Fruit fly (Drosophila melanogaster) whole organism, embryonic: ENCODE measurements around the gene Srg3.

Experiments used
- BEAF-32 ChIP-seq: fragments of 200-800 bp; sonication (Bioruptor generic); optimal IDR thresholded peaks from 3 replicates; lab custom pipeline; 2017; ENCODE audit warnings: missing biosample characterization, missing genetic modification characterization, mild to moderate bottlenecking, moderate library complexity, missing genetic modification reagents
- C15 ChIP-seq: fragments of 200-800 bp; sonication (Bioruptor generic); IDR thresholded peaks from 3 replicates; pipeline ENCODE4 v1.3.6; 2022; ENCODE audit warnings: missing biosample characterization, missing genetic modification characterization
- CG12391 ChIP-seq: fragments of 200-800 bp; sonication (Bioruptor generic); optimal IDR thresholded peaks from 3 replicates; lab custom pipeline; 2018; ENCODE audit warnings: missing biosample characterization, mild to moderate bottlenecking, missing genetic modification characterization, moderate library complexity
- CG12769 ChIP-seq: fragments of 200-800 bp; sonication (Bioruptor generic); optimal IDR thresholded peaks from 2 replicates; lab custom pipeline; 2019; ENCODE audit warnings: missing biosample characterization, mild to moderate bottlenecking, missing genetic modification characterization, moderate library complexity
- CG13287 ChIP-seq: fragments of 200-800 bp; sonication (Bioruptor generic); IDR thresholded peaks from 2 replicates; pipeline ENCODE4 v1.3.6; 2022; ENCODE audit warnings: missing biosample characterization, missing genetic modification characterization; ENCODE audit not compliant: partially characterized antibody
- CG14860 ChIP-seq: fragments of 200-800 bp; sonication (Bioruptor generic); IDR thresholded peaks from 3 replicates; pipeline ENCODE4 v1.3.6; 2022; ENCODE audit warnings: missing biosample characterization, missing genetic modification characterization; ENCODE audit not compliant: partially characterized antibody
- CG1603 ChIP-seq: fragments of 200-800 bp; sonication (Bioruptor generic); optimal IDR thresholded peaks from 2 replicates; lab custom pipeline; 2019; ENCODE audit warnings: missing biosample characterization, mild to moderate bottlenecking, missing genetic modification characterization, moderate library complexity
- CG17385 ChIP-seq: fragments of 200-800 bp; sonication (Bioruptor generic); optimal IDR thresholded peaks from 3 replicates; lab custom pipeline; 2018; ENCODE audit warnings: missing biosample characterization, mild to moderate bottlenecking, missing genetic modification characterization
- CG18262 ChIP-seq: fragments of 200-800 bp; optimal IDR thresholded peaks from 3 replicates; lab custom pipeline; 2019; ENCODE audit warnings: missing biosample characterization, mild to moderate bottlenecking, missing genetic modification characterization, moderate library complexity
- CG18599 ChIP-seq: fragments of 200-800 bp; sonication (Bioruptor generic); optimal IDR thresholded peaks from 3 replicates; lab custom pipeline; 2017; ENCODE audit warnings: missing biosample characterization, missing genetic modification characterization, mild to moderate bottlenecking, moderate library complexity, missing genetic modification reagents
- CG2116 ChIP-seq: fragments of 200-800 bp; sonication (Bioruptor generic); optimal IDR thresholded peaks from 3 replicates; lab custom pipeline; 2018; ENCODE audit warnings: missing biosample characterization, mild to moderate bottlenecking, missing genetic modification characterization
- CG30020 ChIP-seq: fragments of 200-800 bp; optimal IDR thresholded peaks from 2 replicates; lab custom pipeline; 2019; ENCODE audit warnings: missing biosample characterization, mild to moderate bottlenecking, missing genetic modification characterization, moderate library complexity
- CG34376 ChIP-seq: fragments of 200-800 bp; sonication (Bioruptor generic); optimal IDR thresholded peaks from 2 replicates; lab custom pipeline; 2018; ENCODE audit warnings: missing biosample characterization, mild to moderate bottlenecking, missing genetic modification characterization
- CG7928 ChIP-seq: fragments of 200-800 bp; sonication (Bioruptor generic); optimal IDR thresholded peaks from 2 replicates; lab custom pipeline; 2017; ENCODE audit warnings: missing biosample characterization, mild to moderate bottlenecking, missing genetic modification characterization
- CG8924 ChIP-seq: fragments of 200-800 bp; optimal IDR thresholded peaks from 3 replicates; lab custom pipeline; 2019; ENCODE audit warnings: missing biosample characterization, mild to moderate bottlenecking, missing genetic modification characterization, moderate library complexity
- CG9727 ChIP-seq: fragments of 200-800 bp; sonication (Bioruptor generic); optimal IDR thresholded peaks from 3 replicates; lab custom pipeline; 2017; ENCODE audit warnings: missing biosample characterization, mild to moderate bottlenecking, missing genetic modification characterization
- CoRest ChIP-seq: fragments of 200-800 bp; sonication (Bioruptor generic); optimal IDR thresholded peaks from 3 replicates; lab custom pipeline; 2018; ENCODE audit warnings: missing biosample characterization, mild to moderate bottlenecking, missing genetic modification characterization, moderate library complexity
- E2f2 ChIP-seq: fragments of 200-800 bp; sonication (Bioruptor generic); IDR thresholded peaks from 2 replicates; pipeline ENCODE4 v1.3.6; 2022; ENCODE audit warnings: missing biosample characterization, missing genetic modification characterization
- Ets97D ChIP-seq: fragments of 200-800 bp; sonication (Bioruptor generic); optimal IDR thresholded peaks from 3 replicates; lab custom pipeline; 2016; ENCODE audit warnings: missing biosample characterization, missing genetic modification characterization
- Hand ChIP-seq: fragments of 200-800 bp; sonication (Bioruptor generic); optimal IDR thresholded peaks from 2 replicates; lab custom pipeline; 2017; ENCODE audit warnings: mild to moderate bottlenecking, missing biosample characterization, missing genetic modification reagents, missing genetic modification characterization
- MBD-R2 ChIP-seq: fragments of 200-800 bp; sonication (Bioruptor generic); IDR thresholded peaks from 2 replicates; pipeline ENCODE4 v1.3.6; 2022; ENCODE audit warnings: missing biosample characterization, missing genetic modification characterization
- MESR4 ChIP-seq: fragments of 200-800 bp; sonication (Bioruptor generic); optimal IDR thresholded peaks from 2 replicates; lab custom pipeline; 2018; ENCODE audit warnings: missing biosample characterization, mild to moderate bottlenecking, missing genetic modification characterization, moderate library complexity
- Mad ChIP-seq: fragments of 200-800 bp; sonication (Bioruptor generic); optimal IDR thresholded peaks from 2 replicates; lab custom pipeline; 2016; ENCODE audit warnings: missing biosample characterization, missing genetic modification characterization
- Med ChIP-seq: fragments of 200-800 bp; sonication (Bioruptor generic); peaks from one replicate; lab custom pipeline; 2016; ENCODE audit warnings: missing biosample characterization, missing genetic modification characterization, mild to moderate bottlenecking, inconsistent platforms, moderate library complexity
- NC2β ChIP-seq: fragments of 200-800 bp; sonication (Bioruptor generic); optimal IDR thresholded peaks from 2 replicates; lab custom pipeline; 2016; ENCODE audit warnings: missing biosample characterization, missing genetic modification characterization
- Pdp1 ChIP-seq, 2 experiments: fragments of 200-800 bp; sonication (Bioruptor generic); optimal IDR thresholded peaks; 3 replicates each; lab custom pipeline; 2016; ENCODE audit warnings: missing biosample characterization in 2 of 2, missing genetic modification characterization in 2 of 2, mild to moderate bottlenecking in 1 of 2, moderate library complexity in 1 of 2
- Sin3A ChIP-seq: fragments of >200 bp; optimal IDR thresholded peaks from 2 replicates; lab custom pipeline; 2018
- Xrp1 ChIP-seq: fragments of 200-800 bp; sonication (Bioruptor generic); IDR thresholded peaks from 2 replicates; pipeline ENCODE4 v1.3.6; 2022; ENCODE audit warnings: missing biosample characterization, missing genetic modification characterization
- ato ChIP-seq: fragments of 200-800 bp; sonication (Bioruptor generic); IDR thresholded peaks from 2 replicates; pipeline ENCODE4 v1.3.6; 2022; ENCODE audit warnings: missing biosample characterization, missing genetic modification characterization; ENCODE audit not compliant: partially characterized antibody
- bab2 ChIP-seq: fragments of 200-800 bp; sonication (Bioruptor generic); optimal IDR thresholded peaks from 2 replicates; lab custom pipeline; 2016; ENCODE audit warnings: missing biosample characterization, missing genetic modification characterization
- bcd ChIP-seq: fragments of 200-800 bp; sonication (Bioruptor generic); optimal IDR thresholded peaks from 2 replicates; lab custom pipeline; 2017; ENCODE audit warnings: missing biosample characterization, mild to moderate bottlenecking, missing genetic modification characterization
- ci ChIP-seq: fragments of 200-800 bp; sonication (Bioruptor generic); IDR thresholded peaks from 3 replicates; pipeline ENCODE4 v1.3.6; 2022; ENCODE audit warnings: missing biosample characterization, missing genetic modification characterization
- crol ChIP-seq: fragments of 200-800 bp; sonication (Bioruptor generic); IDR thresholded peaks from 2 replicates; pipeline ENCODE4 v1.3.6; 2022; ENCODE audit warnings: missing biosample characterization, missing genetic modification characterization
- cwo ChIP-seq: fragments of 200-800 bp; sonication (Bioruptor generic); optimal IDR thresholded peaks from 3 replicates; lab custom pipeline; 2017; ENCODE audit warnings: missing biosample characterization, missing genetic modification characterization, mild to moderate bottlenecking, moderate library complexity, missing genetic modification reagents
- dmrt99B ChIP-seq: fragments of 200-800 bp; sonication (Bioruptor generic); optimal IDR thresholded peaks from 2 replicates; lab custom pipeline; 2018; ENCODE audit warnings: missing biosample characterization, mild to moderate bottlenecking, missing genetic modification characterization, moderate library complexity
- exex ChIP-seq: fragments of 200-800 bp; sonication (Bioruptor generic); optimal IDR thresholded peaks from 4 replicates; lab custom pipeline; 2018; ENCODE audit warnings: missing biosample characterization, mild to moderate bottlenecking, missing genetic modification characterization, moderate library complexity
- hkb ChIP-seq, 2 experiments: fragments of 200-800 bp in 1 of 2; fragments of >200 bp in 1 of 2; sonication (Bioruptor generic) in 1 of 2; IDR thresholded peaks in 1 of 2; optimal IDR thresholded peaks in 1 of 2; 2 replicates each; pipeline versions ENCODE4 v1.3.6 to Lab custom; 2017 to 2022; ENCODE audit warnings: missing biosample characterization in 1 of 2, missing genetic modification characterization in 1 of 2
- lab ChIP-seq: fragments of 200-800 bp; sonication (Bioruptor generic); optimal IDR thresholded peaks from 3 replicates; lab custom pipeline; 2017; ENCODE audit warnings: missing biosample characterization, missing genetic modification characterization, mild to moderate bottlenecking, moderate library complexity, missing genetic modification reagents
- mam ChIP-seq: fragments of 200-800 bp; sonication (Bioruptor generic); optimal IDR thresholded peaks from 3 replicates; lab custom pipeline; 2016; ENCODE audit warnings: missing biosample characterization, missing genetic modification characterization
- nmo ChIP-seq: fragments of 200-800 bp; sonication (Bioruptor generic); optimal IDR thresholded peaks from 2 replicates; lab custom pipeline; 2018; ENCODE audit warnings: missing biosample characterization, mild to moderate bottlenecking, missing genetic modification characterization, moderate library complexity
- peb ChIP-seq: fragments of 200-800 bp; sonication (Bioruptor generic); IDR thresholded peaks from 2 replicates; pipeline ENCODE4 v1.3.6; 2022; ENCODE audit warnings: missing biosample characterization, missing genetic modification characterization
- pzg ChIP-seq: fragments of 200-800 bp; sonication (Bioruptor generic); optimal IDR thresholded peaks from 3 replicates; lab custom pipeline; 2018; ENCODE audit warnings: missing biosample characterization, mild to moderate bottlenecking, missing genetic modification characterization, moderate library complexity
- sd ChIP-seq: fragments of 200-800 bp; sonication (Bioruptor generic); optimal IDR thresholded peaks from 3 replicates; lab custom pipeline; 2018; ENCODE audit warnings: missing biosample characterization, mild to moderate bottlenecking, missing genetic modification characterization, moderate library complexity
- so ChIP-seq: fragments of 200-800 bp; sonication (Bioruptor generic); IDR thresholded peaks from 3 replicates; pipeline ENCODE4 v1.3.6; 2022; ENCODE audit warnings: missing biosample characterization, missing genetic modification characterization
- tll ChIP-seq, 2 experiments: fragments of 200-800 bp in 1 of 2; fragments of >200 bp in 1 of 2; sonication (Bioruptor generic) in 1 of 2; optimal IDR thresholded peaks; 2 replicates each; lab custom pipeline; 2017 to 2019; ENCODE audit warnings: missing biosample characterization in 2 of 2, missing genetic modification characterization in 2 of 2, mild to moderate bottlenecking in 1 of 2, moderate library complexity in 1 of 2
- wek ChIP-seq: fragments of 200-800 bp; sonication (Bioruptor generic); optimal IDR thresholded peaks from 3 replicates; lab custom pipeline; 2018; ENCODE audit warnings: missing biosample characterization, mild to moderate bottlenecking, missing genetic modification characterization, moderate library complexity

Srg3 gene

dm6 chr3L:9452422-9452821 lies 9.4 kb downstream of the Srg3 start (continued):
- no peak for TF ChIP-seq CoRest (tag; lab: Kevin White, UChicago)
- TF ChIP-seq so = no peak
- TF ChIP-seq Xrp1 (GFP tag; lab: Robert Waterston, UW) = no peak
- TF ChIP-seq Pdp1 (GFP tag; optimal IDR thresholded peaks at IDR 0.05; lab: Kevin White, UChicago) = peak in 1 of 2 experiments; percentile 28
- peak; percentile 14 for TF ChIP-seq sd

- TF ChIP-seq NC2β (peak; percentile 6), CG13287 (peak; percentile 31; the same call in 1 of the 2 replicates), CG18262 (tag; lab: Kevin White, UChicago) (peak; percentile 13), cwo (GFP tag; lab: Kevin White, UChicago) (no peak), CG1603 (peak; percentile 73), wek (GFP tag; lab: Kevin White, UChicago) (no peak), dmrt99B (no peak), CG7928 (GFP tag; lab: Kevin White, UChicago) (peak; percentile 41), Ets97D (GFP tag; lab: Kevin White, UChicago) (peak; percentile 41), CG34376 (GFP tag; lab: Kevin White, UChicago) (peak; percentile 5), CG2116 (GFP tag; lab: Kevin White, UChicago) (peak; percentile 98), Hand (GFP tag; lab: Kevin White, UChicago) (peak; percentile 6), BEAF-32 (peak; percentile 57), lab (GFP tag; lab: Kevin White, UChicago) (peak; percentile 35), CG9727 (GFP tag; lab: Kevin White, UChicago) (peak; percentile 33), CG17385 (peak; percentile 29), CG14860 (GFP tag; lab: Robert Waterston, UW) (peak; percentile 52; the same call in 2 of the 3 replicates), MESR4 (GFP tag; lab: Kevin White, UChicago) (peak; percentile 88), CG12391 (tag; lab: Kevin White, UChicago) (peak; percentile 34), E2f2 (GFP tag; lab: Robert Waterston, UW) (peak; percentile 66), tll (GFP tag; optimal IDR thresholded peaks at IDR 0.05; lab: Kevin White, UChicago) (peak in 1 of 2 experiments; percentile 13), C15 (GFP tag; lab: Robert Waterston, UW) (no peak), bcd (peak; percentile 24), CG18599 (GFP tag; lab: Kevin White, UChicago) (no peak), CG30020 (tag; lab: Kevin White, UChicago) (peak; percentile 59), Mad (GFP tag; lab: Kevin White, UChicago) (no peak), hkb (optimal IDR thresholded peaks at IDR 0.05; lab: Kevin White, UChicago) (peak; percentile 3), hkb (GFP tag; IDR thresholded peaks at IDR 0.05; lab: Robert Waterston, UW) (no peak), exex (tag; lab: Kevin White, UChicago) (no peak), CG12769 (peak; percentile 10), pzg (peak; percentile 57), ato (peak; percentile 16; the same call in 1 of the 2 replicates), Sin3A (lab: Kevin White, UChicago) (peak; percentile 84), CG8924 (tag; lab: Kevin White, UChicago) (peak; percentile 51), peb (GFP tag; lab: Robert Waterston, UW) (no peak), mam (peak; percentile 13), ci (GFP tag; lab: Robert Waterston, UW) (peak; percentile 30; the same call in 1 of the 3 replicates), MBD-R2 (peak; percentile 66), nmo (GFP tag; lab: Kevin White, UChicago) (peak; percentile 30), crol (GFP tag; lab: Robert Waterston, UW) (peak; percentile 25; the same call in 1 of the 2 replicates), Med (GFP tag; lab: Kevin White, UChicago) (peak; percentile 82), bab2 (peak; percentile 20)
Measured at dm6 chr3L:9455819-9456388, 12.9 kb downstream of the Srg3 start, which contains the start of the genes phol and CG3552. Gene phol (minus strand): TSS chr3L:9456281. Gene CG3552 (plus strand): TSS chr3L:9456318.
